Worm (Caenorhabditis elegans) whole organism, early embryonic: ENCODE results near the gene ccf-1.

ENCODE experiments used
- B0310.2 ChIP-seq: sonication (generic microtip); optimal IDR thresholded peaks from 2 replicates; lab custom pipeline; 2016; ENCODE audit warnings: mild to moderate bottlenecking, missing genetic modification characterization, missing compliant biosample characterization
- aly-1 ChIP-seq: sonication (generic microtip); optimal IDR thresholded peaks from 2 replicates; lab custom pipeline; 2016; ENCODE audit warnings: missing genetic modification characterization, missing compliant biosample characterization
- ama-1 ChIP-seq: fragments of 150-350 bp; optimal IDR thresholded peaks from 2 replicates; lab custom pipeline; 2014
- ceh-13 ChIP-seq: fragments of 200-800 bp; sonication (Bioruptor generic); optimal IDR thresholded peaks from 2 replicates; lab custom pipeline; 2018; ENCODE audit warnings: mild to moderate bottlenecking, missing genetic modification characterization, missing compliant biosample characterization
- ceh-36 ChIP-seq: sonication (generic microtip); optimal IDR thresholded peaks from 2 replicates; lab custom pipeline; 2016; ENCODE audit warnings: missing genetic modification characterization, inconsistent platforms, missing compliant biosample characterization
- ets-7 ChIP-seq: sonication (generic microtip); optimal IDR thresholded peaks from 2 replicates; lab custom pipeline; 2016; ENCODE audit warnings: missing genotype, missing genetic modification characterization, missing compliant biosample characterization
- flt-1 ChIP-seq: fragments of 200-800 bp; sonication (Bioruptor generic); IDR thresholded peaks from 2 replicates; pipeline ENCODE4 v1.3.6; 2022; ENCODE audit warnings: missing genetic modification characterization, missing compliant biosample characterization
- scrt-1 ChIP-seq: fragments of 200-800 bp; sonication (Bioruptor generic); IDR thresholded peaks from 2 replicates; pipeline ENCODE4 v1.3.6; 2022; ENCODE audit warnings: missing genetic modification characterization, missing compliant biosample characterization
- tbx-11 ChIP-seq: fragments of 200-800 bp; sonication (Bioruptor generic); IDR thresholded peaks from 2 replicates; pipeline ENCODE4 v1.3.6; 2022; ENCODE audit warnings: missing genetic modification characterization, missing compliant biosample characterization
- tbx-37 ChIP-seq: fragments of 200-800 bp; sonication (Bioruptor generic); conservative IDR thresholded peaks from 2 replicates; pipeline ENCODE4 v1.3.6; 2022; ENCODE audit warnings: missing genetic modification reagents, missing genetic modification characterization, missing compliant biosample characterization
- tra-4 ChIP-seq: sonication (generic microtip); optimal IDR thresholded peaks from 2 replicates; lab custom pipeline; 2017; ENCODE audit warnings: missing genetic modification characterization, missing compliant biosample characterization

DNA sequence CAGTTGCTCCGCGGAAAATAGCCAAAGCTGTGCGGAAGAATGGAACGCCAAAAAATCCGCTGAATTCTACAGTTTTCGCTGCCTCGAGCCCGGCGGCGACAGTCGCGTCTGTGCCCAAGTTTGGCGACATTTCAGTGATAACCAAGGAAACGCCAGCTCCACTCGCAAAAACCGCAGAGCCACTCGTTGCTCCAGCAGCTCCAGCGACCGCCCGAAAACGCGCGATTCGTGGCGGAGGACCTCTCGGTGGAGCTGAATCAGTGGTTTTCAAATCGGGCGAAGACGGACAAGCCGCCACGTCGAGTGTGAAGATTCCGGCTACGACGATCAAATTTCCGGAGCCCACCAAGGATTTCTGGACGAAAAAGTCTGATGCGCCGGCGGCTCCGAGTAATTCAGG, 3.8 kb downstream of the ccf-1 start:
- TF ChIP-seq scrt-1 (GFP tag; lab: Robert Waterston, UW): no peak
- no peak for TF ChIP-seq ama-1 (lab: Kevin White, UChicago)
- no peak for TF ChIP-seq ceh-36 (tag; lab: Kevin White, UChicago)
- no peak for TF ChIP-seq tbx-37 (GFP tag; lab: Robert Waterston, UW)
- TF ChIP-seq ets-7 (tag; lab: Kevin White, UChicago): no peak
- TF ChIP-seq ceh-13: no peak
- TF ChIP-seq tbx-11 (GFP tag; lab: Robert Waterston, UW): no peak
- TF ChIP-seq B0310.2: no peak
- TF ChIP-seq flt-1: no peak
- TF ChIP-seq aly-1: no peak
- no peak for TF ChIP-seq tra-4
